Fruit fly (Drosophila melanogaster) whole organism, embryonic: ENCODE measurements around the gene CG13306.

ENCODE experiments used
- Adf1 ChIP-seq: fragments of 200-800 bp; sonication (Bioruptor generic); IDR thresholded peaks from 2 replicates; pipeline ENCODE4 v1.3.6; 2022; ENCODE audit warnings: missing biosample characterization, missing genetic modification characterization
- CG10321 ChIP-seq: fragments of 200-800 bp; sonication (Bioruptor generic); IDR thresholded peaks from 2 replicates; pipeline ENCODE4 v1.3.6; 2022; ENCODE audit warnings: missing biosample characterization, missing genetic modification characterization
- CG10565 ChIP-seq: fragments of 200-800 bp; sonication (Bioruptor generic); optimal IDR thresholded peaks from 3 replicates; lab custom pipeline; 2016; ENCODE audit warnings: missing biosample characterization, mild to moderate bottlenecking, missing genetic modification characterization
- CG11723 ChIP-seq: fragments of 200-800 bp; sonication (Bioruptor generic); optimal IDR thresholded peaks from 2 replicates; lab custom pipeline; 2017; ENCODE audit warnings: missing biosample characterization, mild to moderate bottlenecking, missing genetic modification characterization
- CG12236 ChIP-seq: fragments of 200-800 bp; sonication (Bioruptor generic); optimal IDR thresholded peaks from 2 replicates; lab custom pipeline; 2016; ENCODE audit warnings: missing biosample characterization, missing genetic modification characterization
- CG15514 ChIP-seq: fragments of 200-800 bp; sonication (Bioruptor generic); optimal IDR thresholded peaks from 3 replicates; lab custom pipeline; 2017; ENCODE audit warnings: missing biosample characterization, missing genetic modification characterization, mild to moderate bottlenecking, moderate library complexity, missing genetic modification reagents
- CG16779 ChIP-seq: fragments of 200-800 bp; sonication (Bioruptor generic); IDR thresholded peaks from 2 replicates; pipeline ENCODE4 v1.3.6; 2022; ENCODE audit warnings: missing biosample characterization, missing genetic modification characterization
- CG32772 ChIP-seq: fragments of 200-800 bp; sonication (Bioruptor generic); IDR thresholded peaks from 2 replicates; pipeline ENCODE4 v1.3.6; 2022; ENCODE audit warnings: missing biosample characterization, missing genetic modification characterization
- CG3281 ChIP-seq: fragments of 200-800 bp; sonication (Bioruptor generic); optimal IDR thresholded peaks from 3 replicates; lab custom pipeline; 2017; ENCODE audit warnings: missing biosample characterization, mild to moderate bottlenecking, missing genetic modification characterization
- CG3726 ChIP-seq: fragments of 200-800 bp; sonication (Bioruptor generic); IDR thresholded peaks from 3 replicates; pipeline ENCODE4, ENCODE4 v1.3.6; 2022; ENCODE audit warnings: missing biosample characterization, missing genetic modification characterization
- CG4328 ChIP-seq: fragments of 200-800 bp; sonication (Bioruptor generic); optimal IDR thresholded peaks from 3 replicates; lab custom pipeline; 2017; ENCODE audit warnings: missing biosample characterization, missing genetic modification reagents, missing genetic modification characterization
- CG5245 ChIP-seq: fragments of 200-800 bp; sonication (Bioruptor generic); optimal IDR thresholded peaks from 3 replicates; lab custom pipeline; 2016; ENCODE audit warnings: missing biosample characterization, missing genetic modification characterization
- CG7987 ChIP-seq: fragments of 200-800 bp; sonication (Bioruptor generic); optimal IDR thresholded peaks from 2 replicates; lab custom pipeline; 2018; ENCODE audit warnings: missing biosample characterization, mild to moderate bottlenecking, missing genetic modification characterization, moderate library complexity
- Chrac-16 ChIP-seq: fragments of 200-800 bp; sonication (Bioruptor generic); optimal IDR thresholded peaks from 3 replicates; lab custom pipeline; 2016; ENCODE audit warnings: missing biosample characterization, missing genetic modification characterization
- D ChIP-seq, 2 experiments: fragments of 200-800 bp in 1 of 2; fragments of >200 bp in 1 of 2; sonication (Bioruptor generic) in 1 of 2; optimal IDR thresholded peaks; 2 replicates in 1 of 2; 3 replicates in 1 of 2; lab custom pipeline; 2017; ENCODE audit warnings: mild to moderate bottlenecking in 1 of 2, missing biosample characterization in 1 of 2, missing genetic modification characterization in 1 of 2, missing genetic modification reagents in 1 of 2
- HmgD ChIP-seq: fragments of 200-800 bp; sonication (Bioruptor generic); optimal IDR thresholded peaks from 3 replicates; lab custom pipeline; 2016; ENCODE audit warnings: missing biosample characterization, missing genetic modification characterization
- Hsf ChIP-seq: fragments of 200-800 bp; sonication (Bioruptor generic); optimal IDR thresholded peaks from 3 replicates; lab custom pipeline; 2016; ENCODE audit warnings: missing biosample characterization, missing genetic modification characterization
- Jarid2 ChIP-seq: fragments of 200-800 bp; sonication (Bioruptor generic); optimal IDR thresholded peaks from 3 replicates; lab custom pipeline; 2017; ENCODE audit warnings: mild to moderate bottlenecking, missing biosample characterization, missing genetic modification reagents, missing genetic modification characterization
- Lhr ChIP-seq: fragments of 200-800 bp; sonication (Bioruptor generic); optimal IDR thresholded peaks from 3 replicates; lab custom pipeline; 2017; ENCODE audit warnings: mild to moderate bottlenecking, missing biosample characterization, missing genetic modification reagents, missing genetic modification characterization
- Lim3 ChIP-seq: fragments of 200-800 bp; sonication (Bioruptor generic); IDR thresholded peaks from 2 replicates; pipeline ENCODE4 v1.3.6; 2022; ENCODE audit warnings: missing biosample characterization, missing genetic modification characterization
- Med ChIP-seq: fragments of 200-800 bp; sonication (Bioruptor generic); peaks from one replicate; lab custom pipeline; 2016; ENCODE audit warnings: missing biosample characterization, missing genetic modification characterization, mild to moderate bottlenecking, inconsistent platforms, moderate library complexity
- Stat92E ChIP-seq, 3 experiments: fragments of >200 bp in 2 of 3; fragments of 200-800 bp in 1 of 3; sonication (Bioruptor generic) in 1 of 3; optimal IDR thresholded peaks; 2 replicates each; lab custom pipeline; 2017 to 2019; ENCODE audit warnings: missing biosample characterization in 3 of 3, missing genetic modification characterization in 3 of 3, mild to moderate bottlenecking in 1 of 3, moderate library complexity in 1 of 3
- Tbp ChIP-seq: fragments of >200 bp; optimal IDR thresholded peaks from 2 replicates; lab custom pipeline; 2018; ENCODE audit warnings: missing biosample characterization, missing genetic modification characterization
- abd-A ChIP-seq: fragments of 200-800 bp; sonication (Bioruptor generic); optimal IDR thresholded peaks from 3 replicates; lab custom pipeline; 2019; ENCODE audit warnings: missing biosample characterization, mild to moderate bottlenecking, missing genetic modification characterization, moderate library complexity
- amos ChIP-seq: fragments of 200-800 bp; sonication (Bioruptor generic); IDR thresholded peaks from 2 replicates; pipeline ENCODE4 v1.3.6; 2022; ENCODE audit warnings: missing biosample characterization, missing genetic modification characterization; ENCODE audit not compliant: partially characterized antibody
- ato ChIP-seq: fragments of 200-800 bp; sonication (Bioruptor generic); IDR thresholded peaks from 2 replicates; pipeline ENCODE4 v1.3.6; 2022; ENCODE audit warnings: missing biosample characterization, missing genetic modification characterization; ENCODE audit not compliant: partially characterized antibody
- fd102C ChIP-seq: fragments of 200-800 bp; sonication (Bioruptor generic); optimal IDR thresholded peaks from 2 replicates; lab custom pipeline; 2018; ENCODE audit warnings: missing biosample characterization, mild to moderate bottlenecking, missing genetic modification characterization, moderate library complexity
- fd3F ChIP-seq: fragments of 200-800 bp; sonication (Bioruptor generic); optimal IDR thresholded peaks from 2 replicates; lab custom pipeline; 2018; ENCODE audit warnings: missing biosample characterization, mild to moderate bottlenecking, missing genetic modification characterization, moderate library complexity
- fd96Cb ChIP-seq: fragments of 200-800 bp; sonication (Bioruptor generic); optimal IDR thresholded peaks from 2 replicates; lab custom pipeline; 2018; ENCODE audit warnings: missing biosample characterization, mild to moderate bottlenecking, missing genetic modification characterization, moderate library complexity
- fu2 ChIP-seq: fragments of 200-800 bp; sonication (Bioruptor generic); optimal IDR thresholded peaks from 2 replicates; lab custom pipeline; 2016; ENCODE audit warnings: missing biosample characterization, missing genetic modification characterization
- gce ChIP-seq: fragments of 200-800 bp; sonication (Bioruptor generic); IDR thresholded peaks from 3 replicates; pipeline ENCODE4 v1.3.6; 2022; ENCODE audit warnings: missing biosample characterization, missing genetic modification characterization
- gfzf ChIP-seq: fragments of 200-800 bp; sonication (Bioruptor generic); optimal IDR thresholded peaks from 2 replicates; lab custom pipeline; 2016; ENCODE audit warnings: missing biosample characterization, mild to moderate bottlenecking, missing genetic modification characterization, moderate library complexity
- ind ChIP-seq: fragments of 200-800 bp; sonication (Bioruptor generic); optimal IDR thresholded peaks from 3 replicates; lab custom pipeline; 2016; ENCODE audit warnings: missing biosample characterization, missing genetic modification characterization
- jing ChIP-seq: fragments of 200-800 bp; sonication (Bioruptor generic); optimal IDR thresholded peaks from 2 replicates; lab custom pipeline; 2018; ENCODE audit warnings: missing biosample characterization, mild to moderate bottlenecking, missing genetic modification characterization
- kay ChIP-seq: fragments of 200-800 bp; sonication (Bioruptor generic); optimal IDR thresholded peaks from 2 replicates; lab custom pipeline; 2016; ENCODE audit warnings: missing biosample characterization, missing genetic modification characterization
- ranshi ChIP-seq: fragments of 200-800 bp; sonication (Bioruptor generic); IDR thresholded peaks from 2 replicates; pipeline ENCODE4 v1.3.6; 2022; ENCODE audit warnings: missing biosample characterization, missing genetic modification characterization
- rib ChIP-seq: fragments of 200-800 bp; sonication (Bioruptor generic); IDR thresholded peaks from 2 replicates; pipeline ENCODE4 v1.3.6; 2022; ENCODE audit warnings: missing biosample characterization, missing genetic modification characterization
- seq ChIP-seq: fragments of 200-800 bp; sonication (Bioruptor generic); IDR thresholded peaks from 2 replicates; pipeline ENCODE4 v1.3.6; 2022; ENCODE audit warnings: missing biosample characterization, missing genetic modification characterization
- yki ChIP-seq: fragments of >200 bp; optimal IDR thresholded peaks from 3 replicates; lab custom pipeline; 2018

The CG13306 gene

DNA sequence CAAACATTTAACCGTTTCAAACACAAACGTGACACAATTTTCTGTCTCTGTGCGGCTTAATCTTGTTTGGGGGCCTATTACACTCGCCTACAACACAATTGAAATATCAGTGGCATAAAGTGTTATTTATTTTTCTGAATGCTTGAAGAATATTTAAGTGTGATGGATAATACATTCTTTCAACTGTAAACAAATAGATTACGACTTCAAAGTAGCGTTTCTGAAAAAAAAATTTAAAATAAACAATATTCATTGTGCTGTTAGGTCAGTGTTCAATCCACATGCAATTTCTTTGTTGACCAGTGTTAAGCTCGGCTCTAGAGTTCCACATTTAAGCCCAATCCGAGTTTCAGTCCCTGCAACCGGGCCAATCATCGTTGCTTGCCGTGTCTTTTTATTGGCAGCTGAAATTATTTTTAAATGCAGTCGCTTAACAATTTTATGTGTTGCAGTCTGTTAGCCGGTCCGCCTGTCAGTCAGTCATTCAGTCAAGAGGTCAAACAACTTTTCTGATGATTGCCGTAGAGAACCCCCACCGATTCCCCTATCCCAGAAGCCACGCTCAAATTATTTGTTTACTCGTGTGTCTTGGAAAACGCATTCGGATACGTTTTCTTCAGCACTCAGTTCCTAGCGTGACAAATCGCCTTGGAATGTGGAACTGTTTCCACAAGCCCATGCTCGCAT is 23.6 kb upstream of the CG13306 start (continued):
- TF ChIP-seq rib (GFP tag; lab: Robert Waterston, UW) (no peak), ranshi (GFP tag; lab: Robert Waterston, UW) (0 out of 2 replicates have a peak, but pooled peaks have one; percentile 57), Lim3 (GFP tag; lab: Robert Waterston, UW) (no peak), CG4328 (GFP tag; lab: Kevin White, UChicago) (no peak), fd102C (GFP tag; lab: Kevin White, UChicago) (no peak), D (optimal IDR thresholded peaks at IDR 0.05; lab: Kevin White, UChicago) (no peak), D (GFP tag; optimal IDR thresholded peaks at IDR 0.05; lab: Kevin White, UChicago) (peak; percentile 62), gfzf (GFP tag; lab: Kevin White, UChicago) (no peak), Lhr (GFP tag; lab: Kevin White, UChicago) (peak; percentile 39), yki (no peak), kay (GFP tag; lab: Kevin White, UChicago) (no peak), Stat92E (GFP tag; optimal IDR thresholded peaks at IDR 0.05; lab: Kevin White, UChicago) (peak in 1 of 3 experiments; percentile 6), CG3726 (GFP tag; lab: Robert Waterston, UW) (no peak), CG11723 (GFP tag; lab: Kevin White, UChicago) (peak; percentile 63), CG32772 (GFP tag; lab: Robert Waterston, UW) (peak; percentile 53), jing (peak; percentile 62), abd-A (tag; lab: Kevin White, UChicago) (peak; percentile 18), CG15514 (no peak), fd96Cb (peak; percentile 80), CG12236 (peak; percentile 66), fd3F (peak; percentile 52), ato (GFP tag; lab: Robert Waterston, UW) (no peak), CG10565 (GFP tag; lab: Kevin White, UChicago) (no peak), Hsf (GFP tag; lab: Kevin White, UChicago) (peak; percentile 69), Tbp (GFP tag; lab: Kevin White, UChicago) (no peak), Med (GFP tag; lab: Kevin White, UChicago) (peak; percentile 63), amos (GFP tag; lab: Robert Waterston, UW) (no peak), Jarid2 (GFP tag; lab: Kevin White, UChicago) (peak; percentile 33), ind (GFP tag; lab: Kevin White, UChicago) (peak; percentile 55), gce (0 out of 3 replicates have a peak, but pooled peaks have one; percentile 33), CG10321 (GFP tag; lab: Robert Waterston, UW) (peak; percentile 28; the same call in 1 of the 2 replicates), HmgD (GFP tag; lab: Kevin White, UChicago) (no peak), Chrac-16 (peak; percentile 54), seq (GFP tag; lab: Robert Waterston, UW) (peak; percentile 76), CG5245 (peak; percentile 41), CG3281 (GFP tag; lab: Kevin White, UChicago) (no peak), fu2 (GFP tag; lab: Kevin White, UChicago) (no peak), Adf1 (no peak), CG7987 (GFP tag; lab: Kevin White, UChicago) (no peak), CG16779 (GFP tag; lab: Robert Waterston, UW) (no peak)
